Worm (Caenorhabditis elegans): ENCODE data around the gene D1086.6.
A peak's percentile ranks its signal among the peaks of the same experiment; 100 is the strongest.

D1086.6 gene

ce11 chrV:14110042-14110441 is 30.4 kb downstream of the D1086.6 start, which contains the start of gene H39E23.2:
H39E23.2 (plus strand) TSS chrV:14110342.
- no peak for TF ChIP-seq php-3 (GFP tag; IDR thresholded peaks at IDR 0.05)
- TF ChIP-seq F44E2.7 (GFP tag; IDR thresholded peaks at IDR 0.05), result no peak
- TF ChIP-seq unc-62 (GFP tag; optimal IDR thresholded peaks at IDR 0.05 in 1 of 2), result no peak
- no peak for TF ChIP-seq unc-62 (tag; optimal IDR thresholded peaks at IDR 0.05)
- TF ChIP-seq D1046.2 (GFP tag; IDR thresholded peaks at IDR 0.05), result no peak
- TF ChIP-seq mdl-1 (tag; optimal IDR thresholded peaks at IDR 0.05), result no peak
- TF ChIP-seq rbr-2 (tag; optimal IDR thresholded peaks at IDR 0.05), result no peak
- TF ChIP-seq pha-4 (GFP tag; IDR thresholded peaks at IDR 0.05), result no peak
- no peak for TF ChIP-seq pha-4 (tag; optimal IDR thresholded peaks at IDR 0.05)
- TF ChIP-seq snpc-1.2 (GFP tag; IDR thresholded peaks at IDR 0.05), result no peak
- no peak for TF ChIP-seq nhr-77 (tag; optimal IDR thresholded peaks at IDR 0.05)
- TF ChIP-seq unc-130 (GFP tag; optimal IDR thresholded peaks at IDR 0.05), result no peak
- no peak for TF ChIP-seq daf-16 (GFP tag; optimal IDR thresholded peaks at IDR 0.05)
- TF ChIP-seq daf-16 (tag; optimal IDR thresholded peaks at IDR 0.05), result no peak
- no peak for TF ChIP-seq mxl-2 (GFP tag; conservative IDR thresholded peaks at IDR 0.05)
- TF ChIP-seq nhr-48 (tag; optimal IDR thresholded peaks at IDR 0.05), result no peak
- no peak for TF ChIP-seq egl-27 (tag; optimal IDR thresholded peaks at IDR 0.05)
- TF ChIP-seq tag-97 (GFP tag; IDR thresholded peaks at IDR 0.05), result no peak
- no peak for TF ChIP-seq pqm-1 (tag; optimal IDR thresholded peaks at IDR 0.05)
- no peak for TF ChIP-seq cey-2 (tag; optimal IDR thresholded peaks at IDR 0.05; ENCODE audit: borderline replicate concordance, insufficient read depth)
- no peak for TF ChIP-seq lin-13 (GFP tag; optimal IDR thresholded peaks at IDR 0.05)
- no peak for TF ChIP-seq nhr-6 (tag; optimal IDR thresholded peaks at IDR 0.05)

DNA sequence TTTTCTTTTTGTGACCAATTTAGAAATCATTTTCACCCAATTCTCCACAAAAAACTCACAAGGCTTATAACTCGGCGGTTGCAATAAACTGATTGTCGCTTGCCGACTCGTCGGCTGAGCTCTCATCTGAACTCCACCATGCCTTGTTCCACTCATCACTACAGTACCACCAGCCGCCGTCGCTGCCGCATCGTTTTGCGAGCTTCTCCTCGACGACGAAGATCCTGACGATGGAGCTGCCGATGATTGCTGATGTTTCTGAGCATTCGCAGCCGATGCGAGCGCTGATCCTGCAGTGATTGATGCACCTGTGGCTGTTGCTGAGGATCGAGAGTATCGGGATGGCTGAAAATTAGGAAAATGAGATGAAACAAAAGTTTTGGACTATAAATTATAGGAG is 41.1 kb downstream of the D1086.6 start:
- no peak for TF ChIP-seq ceh-28 (tag; optimal IDR thresholded peaks at IDR 0.05)
- TF ChIP-seq gei-8 (GFP tag; optimal IDR thresholded peaks at IDR 0.05), result no peak
- TF ChIP-seq nhr-10 (tag; optimal IDR thresholded peaks at IDR 0.05), result no peak
- peak in 1 of 2 experiments; percentile 75 for TF ChIP-seq unc-62 (GFP tag; optimal IDR thresholded peaks at IDR 0.05 in 1 of 2)
- TF ChIP-seq unc-62 (tag; optimal IDR thresholded peaks at IDR 0.05), result no peak
- no peak for TF ChIP-seq hmg-1.1 (GFP tag; IDR thresholded peaks at IDR 0.05)
- TF ChIP-seq ZK337.2 (GFP tag; IDR thresholded peaks at IDR 0.05), result no peak
- no peak for TF ChIP-seq lir-3 (tag; optimal IDR thresholded peaks at IDR 0.05)
- no peak for TF ChIP-seq dmd-6 (GFP tag; IDR thresholded peaks at IDR 0.05)
- TF ChIP-seq set-16 (GFP tag; IDR thresholded peaks at IDR 0.05), result peak; percentile 71
- TF ChIP-seq mdl-1 (tag; optimal IDR thresholded peaks at IDR 0.05), result no peak
- TF ChIP-seq zfp-3 (GFP tag; conservative IDR thresholded peaks at IDR 0.05), result no peak

DNA sequence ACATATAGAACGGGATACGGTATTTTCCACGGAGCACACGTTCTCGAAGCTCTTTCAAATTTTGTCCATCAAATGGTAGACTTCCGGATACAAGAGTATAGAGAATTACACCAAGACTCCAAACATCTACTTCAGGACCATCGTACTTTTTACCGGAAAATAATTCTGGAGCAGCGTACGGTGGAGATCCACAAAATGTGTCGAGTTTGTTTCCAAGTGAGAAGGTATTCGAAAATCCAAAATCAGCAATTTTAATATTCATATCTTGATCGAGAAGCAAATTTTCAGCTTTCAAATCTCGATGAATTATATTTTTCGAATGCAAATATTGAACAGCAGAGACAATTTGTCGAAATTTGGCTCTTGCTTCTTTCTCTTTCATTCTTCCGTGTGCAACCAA is 43.6 kb downstream of the D1086.6 start:
- peak; percentile 92 for TF ChIP-seq aha-1 (tag)
- TF ChIP-seq set-16 (GFP tag; IDR thresholded peaks at IDR 0.05), result no peak

ce11 chrV:14124187-14124586 is 44.6 kb downstream of the D1086.6 start:
- TF ChIP-seq mdt-29 (GFP tag; IDR thresholded peaks at IDR 0.05), result 0 out of 2 replicates have a peak, but pooled peaks have one; percentile 35
- TF ChIP-seq Y105C5A.15 (GFP tag; IDR thresholded peaks at IDR 0.05), result 0 out of 2 replicates have a peak, but pooled peaks have one; percentile 45
- peak; percentile 31 for TF ChIP-seq dmd-6 (GFP tag; IDR thresholded peaks at IDR 0.05)
- 0 out of 2 replicates have a peak, but pooled peaks have one; percentile 12 for TF ChIP-seq snpc-1.2 (GFP tag; IDR thresholded peaks at IDR 0.05)
- TF ChIP-seq zfp-3 (GFP tag; conservative IDR thresholded peaks at IDR 0.05), result 0 out of 2 replicates have a peak, but pooled peaks have one; percentile 49
- peak; percentile 25; the same call in 1 of the 2 replicates for TF ChIP-seq lin-38 (GFP tag; IDR thresholded peaks at IDR 0.05)
- TF ChIP-seq madf-9 (GFP tag; conservative IDR thresholded peaks at IDR 0.05), result 0 out of 2 replicates have a peak, but pooled peaks have one; percentile 13
- peak; percentile 16; the same call in 1 of the 2 replicates for TF ChIP-seq nhr-41 (GFP tag; IDR thresholded peaks at IDR 0.05)
- TF ChIP-seq set-16 (GFP tag; IDR thresholded peaks at IDR 0.05), result peak; percentile 7; the same call in 1 of the 2 replicates
